Fruit fly (Drosophila melanogaster) whole organism, prepupa: Measurements from ENCODE around the gene CG33700.

ENCODE experiments used
- Blimp-1 ChIP-seq: fragments of 200-800 bp; sonication (Bioruptor generic); optimal IDR thresholded peaks from 3 replicates; lab custom pipeline; 2017; ENCODE audit warnings: missing biosample characterization, missing genetic modification characterization, mild to moderate bottlenecking, moderate library complexity, missing genetic modification reagents
- CG10631 ChIP-seq: fragments of 200-800 bp; sonication (Bioruptor generic); optimal IDR thresholded peaks from 2 replicates; lab custom pipeline; 2016; ENCODE audit warnings: missing biosample characterization, missing genetic modification characterization
- CG10669 ChIP-seq: fragments of 200-800 bp; sonication (Bioruptor generic); optimal IDR thresholded peaks from 3 replicates; lab custom pipeline; 2018; ENCODE audit warnings: missing biosample characterization, mild to moderate bottlenecking, missing genetic modification characterization, moderate library complexity
- CG11902 ChIP-seq: fragments of 200-800 bp; sonication (Bioruptor generic); optimal IDR thresholded peaks from 3 replicates; lab custom pipeline; 2016; ENCODE audit warnings: missing biosample characterization, missing genetic modification characterization
- CG15336 ChIP-seq: fragments of 200-800 bp; sonication (Bioruptor generic); IDR thresholded peaks from 2 replicates; pipeline ENCODE4 v1.3.6; 2022; ENCODE audit warnings: missing biosample characterization, missing genetic modification characterization
- CG1621 ChIP-seq: fragments of 200-800 bp; sonication (Bioruptor generic); optimal IDR thresholded peaks from 3 replicates; lab custom pipeline; 2018; ENCODE audit warnings: missing biosample characterization, mild to moderate bottlenecking, missing genetic modification characterization
- CG16779 ChIP-seq: fragments of 200-800 bp; sonication (Bioruptor generic); optimal IDR thresholded peaks from 3 replicates; lab custom pipeline; 2017; ENCODE audit warnings: missing biosample characterization, mild to moderate bottlenecking, missing genetic modification characterization
- CG31627 ChIP-seq: fragments of 200-800 bp; sonication (Bioruptor generic); optimal IDR thresholded peaks from 3 replicates; lab custom pipeline; 2016; ENCODE audit warnings: missing biosample characterization, missing genetic modification characterization
- CG32006 ChIP-seq: fragments of 200-800 bp; sonication (Bioruptor generic); optimal IDR thresholded peaks from 3 replicates; lab custom pipeline; 2017; ENCODE audit warnings: missing biosample characterization, mild to moderate bottlenecking, missing genetic modification characterization
- CG34406 ChIP-seq: fragments of 200-800 bp; sonication (Bioruptor generic); optimal IDR thresholded peaks from 3 replicates; lab custom pipeline; 2016; ENCODE audit warnings: missing biosample characterization, missing genetic modification characterization
- CG4318 ChIP-seq: fragments of 200-800 bp; sonication (Bioruptor generic); optimal IDR thresholded peaks from 3 replicates; lab custom pipeline; 2017; ENCODE audit warnings: missing biosample characterization, mild to moderate bottlenecking, missing genetic modification characterization
- CG6163 ChIP-seq: fragments of 200-800 bp; sonication (Bioruptor generic); IDR thresholded peaks from 3 replicates; pipeline ENCODE4 v1.3.6; 2022; ENCODE audit warnings: missing biosample characterization, missing genetic modification characterization
- CG6792 ChIP-seq: fragments of 200-800 bp; sonication (Bioruptor generic); optimal IDR thresholded peaks from 3 replicates; lab custom pipeline; 2016; ENCODE audit warnings: missing biosample characterization, missing genetic modification characterization
- CG6854 ChIP-seq: fragments of 200-800 bp; sonication (Bioruptor generic); optimal IDR thresholded peaks from 2 replicates; lab custom pipeline; 2017; ENCODE audit warnings: missing biosample characterization, mild to moderate bottlenecking, missing genetic modification characterization
- CG7368 ChIP-seq: fragments of 200-800 bp; sonication (Bioruptor generic); optimal IDR thresholded peaks from 3 replicates; lab custom pipeline; 2016; ENCODE audit warnings: missing biosample characterization, missing genetic modification characterization
- CG8119 ChIP-seq: fragments of 200-800 bp; sonication (Bioruptor generic); IDR thresholded peaks from 3 replicates; pipeline ENCODE4 v1.3.6; 2022; ENCODE audit warnings: missing biosample characterization, missing genetic modification characterization
- CG8319 ChIP-seq: fragments of 200-800 bp; sonication (Bioruptor generic); optimal IDR thresholded peaks from 3 replicates; lab custom pipeline; 2016; ENCODE audit warnings: missing biosample characterization, missing genetic modification characterization
- CG8632 ChIP-seq: fragments of 200-800 bp; sonication (Bioruptor generic); optimal IDR thresholded peaks from 3 replicates; lab custom pipeline; 2016; ENCODE audit warnings: missing biosample characterization, missing genetic modification characterization
- CG9139 ChIP-seq: fragments of 200-800 bp; sonication (Bioruptor generic); optimal IDR thresholded peaks from 3 replicates; lab custom pipeline; 2017; ENCODE audit warnings: missing biosample characterization, mild to moderate bottlenecking, missing genetic modification characterization
- Eip75B ChIP-seq: fragments of 200-800 bp; sonication (Bioruptor generic); optimal IDR thresholded peaks from 3 replicates; lab custom pipeline; 2016; ENCODE audit warnings: missing biosample characterization, missing genetic modification characterization
- Eip78C ChIP-seq: fragments of 200-800 bp; sonication (Bioruptor generic); peaks from one replicate; lab custom pipeline; 2016; ENCODE audit warnings: missing biosample characterization, missing genetic modification characterization
- Eip93F ChIP-seq: fragments of 200-800 bp; sonication (Bioruptor generic); optimal IDR thresholded peaks from 2 replicates; lab custom pipeline; 2016; ENCODE audit warnings: missing biosample characterization, mild to moderate bottlenecking, missing genetic modification characterization
- Ets21C ChIP-seq: fragments of 200-800 bp; sonication (Bioruptor generic); optimal IDR thresholded peaks from 3 replicates; lab custom pipeline; 2016; ENCODE audit warnings: missing biosample characterization, missing genetic modification characterization
- Ets96B ChIP-seq: fragments of 200-800 bp; optimal IDR thresholded peaks from 2 replicates; lab custom pipeline; 2019; ENCODE audit warnings: missing biosample characterization, mild to moderate bottlenecking, missing genetic modification characterization, moderate library complexity
- Gug ChIP-seq: fragments of 200-800 bp; sonication (Bioruptor generic); IDR thresholded peaks from 2 replicates; pipeline ENCODE4 v1.3.6; 2022; ENCODE audit warnings: missing biosample characterization, missing genetic modification characterization
- Hr38 ChIP-seq: sonication (Bioruptor generic); optimal IDR thresholded peaks from 2 replicates; lab custom pipeline; 2016; ENCODE audit warnings: missing biosample characterization, missing genetic modification characterization
- Hr39 ChIP-seq: fragments of 200-800 bp; sonication (Bioruptor generic); optimal IDR thresholded peaks from 2 replicates; lab custom pipeline; 2016; ENCODE audit warnings: missing biosample characterization, missing genetic modification characterization
- Hr4 ChIP-seq: fragments of 200-800 bp; sonication (Bioruptor generic); optimal IDR thresholded peaks from 3 replicates; lab custom pipeline; 2016; ENCODE audit warnings: missing biosample characterization, missing genetic modification characterization
- Lpt ChIP-seq: fragments of 200-800 bp; sonication (Bioruptor generic); optimal IDR thresholded peaks from 3 replicates; lab custom pipeline; 2016; ENCODE audit warnings: missing biosample characterization, missing genetic modification characterization
- Met ChIP-seq: fragments of 200-800 bp; sonication (Bioruptor generic); optimal IDR thresholded peaks from 3 replicates; lab custom pipeline; 2016; ENCODE audit warnings: missing biosample characterization, missing genetic modification characterization
- Sox102F ChIP-seq: fragments of 200-800 bp; sonication (Bioruptor generic); optimal IDR thresholded peaks from 2 replicates; lab custom pipeline; 2016; ENCODE audit warnings: missing biosample characterization, mild to moderate bottlenecking, missing genetic modification characterization
- Sox14 ChIP-seq: fragments of 200-800 bp; sonication (Bioruptor generic); optimal IDR thresholded peaks from 3 replicates; lab custom pipeline; 2016; ENCODE audit warnings: missing biosample characterization, missing genetic modification characterization
- Sox15 ChIP-seq: fragments of 200-800 bp; sonication (Bioruptor generic); optimal IDR thresholded peaks from 3 replicates; lab custom pipeline; 2016; ENCODE audit warnings: missing biosample characterization, missing genetic modification characterization
- achi ChIP-seq: fragments of 200-800 bp; sonication (Bioruptor generic); optimal IDR thresholded peaks from 3 replicates; lab custom pipeline; 2016; ENCODE audit warnings: missing biosample characterization, missing genetic modification characterization
- acj6 ChIP-seq: fragments of 200-800 bp; sonication (Bioruptor generic); optimal IDR thresholded peaks from 3 replicates; lab custom pipeline; 2016; ENCODE audit warnings: missing biosample characterization, missing genetic modification characterization
- cyc ChIP-seq: fragments of 200-800 bp; sonication (Bioruptor generic); optimal IDR thresholded peaks from 3 replicates; lab custom pipeline; 2016; ENCODE audit warnings: missing biosample characterization, missing genetic modification characterization
- dac ChIP-seq: fragments of 200-800 bp; sonication (Bioruptor generic); optimal IDR thresholded peaks from 2 replicates; lab custom pipeline; 2017; ENCODE audit warnings: missing biosample characterization, mild to moderate bottlenecking, missing genetic modification characterization
- dsx ChIP-seq: fragments of 200-800 bp; optimal IDR thresholded peaks from 3 replicates; lab custom pipeline; 2019; ENCODE audit warnings: missing biosample characterization, mild to moderate bottlenecking, missing genetic modification characterization, moderate library complexity; ENCODE audit not compliant: poor library complexity, severe bottlenecking
- eg ChIP-seq: fragments of 200-800 bp; sonication (Bioruptor generic); IDR thresholded peaks from 3 replicates; pipeline ENCODE4 v1.3.6; 2022; ENCODE audit warnings: missing biosample characterization, missing genetic modification characterization
- esn ChIP-seq: fragments of 200-800 bp; sonication (Bioruptor generic); optimal IDR thresholded peaks from 2 replicates; lab custom pipeline; 2016; ENCODE audit warnings: missing biosample characterization, mild to moderate bottlenecking, missing genetic modification characterization, moderate library complexity
- fd85E ChIP-seq: fragments of 200-800 bp; sonication (Bioruptor generic); optimal IDR thresholded peaks from 3 replicates; lab custom pipeline; 2016; ENCODE audit warnings: missing biosample characterization, missing genetic modification characterization
- fkh ChIP-seq: fragments of 200-800 bp; sonication (Bioruptor generic); optimal IDR thresholded peaks from 3 replicates; lab custom pipeline; 2017; ENCODE audit warnings: missing biosample characterization, mild to moderate bottlenecking, missing genetic modification characterization, moderate library complexity
- net ChIP-seq: fragments of 200-800 bp; sonication (Bioruptor generic); optimal IDR thresholded peaks from 3 replicates; lab custom pipeline; 2016; ENCODE audit warnings: missing biosample characterization, missing genetic modification characterization
- pdm3 ChIP-seq: fragments of 200-800 bp; sonication (Bioruptor generic); optimal IDR thresholded peaks from 3 replicates; lab custom pipeline; 2016; ENCODE audit warnings: missing biosample characterization, missing genetic modification characterization
- spab ChIP-seq: fragments of 200-800 bp; sonication (Bioruptor generic); optimal IDR thresholded peaks from 2 replicates; lab custom pipeline; 2017; ENCODE audit warnings: missing biosample characterization, mild to moderate bottlenecking, missing genetic modification characterization, missing genetic modification reagents
- ss ChIP-seq, 2 experiments: fragments of 200-800 bp; sonication (Bioruptor generic); optimal IDR thresholded peaks; 2 replicates in 1 of 2; 3 replicates in 1 of 2; lab custom pipeline; 2017 to 2018; ENCODE audit warnings: mild to moderate bottlenecking in 2 of 2, missing biosample characterization in 2 of 2, missing genetic modification characterization in 2 of 2, moderate library complexity in 1 of 2
- svp ChIP-seq: fragments of 200-800 bp; sonication (Bioruptor generic); peaks from one replicate; lab custom pipeline; 2016; ENCODE audit warnings: missing biosample characterization, missing genetic modification characterization
- topi ChIP-seq: fragments of 200-800 bp; sonication (Bioruptor generic); optimal IDR thresholded peaks from 3 replicates; lab custom pipeline; 2016; ENCODE audit warnings: missing biosample characterization, missing genetic modification characterization

Gene CG33700

DNA sequence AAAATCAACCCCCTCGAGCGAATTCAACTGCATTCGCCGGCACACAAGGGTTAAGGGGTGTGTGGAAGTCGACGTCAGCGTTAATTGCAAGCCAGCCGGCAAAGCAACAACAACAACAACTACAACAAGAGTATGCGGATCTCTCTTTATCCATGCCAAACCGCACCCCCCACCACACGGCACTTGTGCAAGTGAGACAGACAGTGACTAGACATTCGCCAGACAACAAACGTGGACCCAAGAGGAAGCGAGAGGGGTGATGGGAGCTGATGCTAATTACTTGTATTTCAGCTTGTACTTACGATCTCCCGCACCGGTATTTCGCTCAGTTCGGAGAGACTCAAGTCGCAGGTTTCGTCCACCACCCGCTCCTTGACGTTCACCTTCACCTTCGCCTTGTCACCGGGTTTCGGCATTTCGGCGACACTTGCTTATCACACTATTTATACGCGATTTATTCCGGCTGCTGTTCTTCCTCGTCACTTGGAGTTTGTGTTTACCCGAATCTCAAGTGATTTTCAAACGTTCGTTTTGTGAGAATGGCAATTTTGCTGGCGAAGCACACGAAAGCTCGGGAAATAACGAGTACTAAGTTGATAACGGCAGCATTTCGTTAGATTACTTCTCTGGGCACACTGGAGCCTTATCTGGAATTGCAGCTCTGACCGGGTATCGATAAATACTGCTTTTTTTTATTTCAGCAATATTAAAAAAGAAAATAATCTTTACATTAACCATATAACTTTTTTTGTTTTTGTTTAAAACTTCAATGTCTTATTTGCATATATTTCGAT is 16.1 kb downstream of the CG33700 start, which contains the start of gene CG3408 (continued):
- TF ChIP-seq CG7368 (GFP tag; lab: Kevin White, UChicago): no peak
- TF ChIP-seq ss (GFP tag; optimal IDR thresholded peaks at IDR 0.05; lab: Kevin White, UChicago): peak; percentile 2 to 50
- TF ChIP-seq eg: no peak
- TF ChIP-seq CG32006: no peak
- TF ChIP-seq Hr38: no peak
- peak; percentile 2 for TF ChIP-seq esn
- TF ChIP-seq CG6854 (GFP tag; lab: Kevin White, UChicago): no peak
- TF ChIP-seq CG6163 (GFP tag; lab: Robert Waterston, UW): peak; percentile 59; the same call in 2 of the 3 replicates
- no peak for TF ChIP-seq CG31627
- TF ChIP-seq CG34406: no peak
- no peak for TF ChIP-seq Sox15
- TF ChIP-seq spab: no peak
- no peak for TF ChIP-seq CG4318 (GFP tag; lab: Kevin White, UChicago)
- TF ChIP-seq achi (GFP tag; lab: Kevin White, UChicago): no peak
- TF ChIP-seq Sox14 (GFP tag; lab: Kevin White, UChicago): peak; percentile 15
- peak; percentile 27 for TF ChIP-seq CG16779
- TF ChIP-seq Hr4 (GFP tag; lab: Kevin White, UChicago): no peak
- TF ChIP-seq cyc: peak; percentile 0
- peak; percentile 1 for TF ChIP-seq CG1621 (tag; lab: Kevin White, UChicago)
- no peak for TF ChIP-seq CG8119 (GFP tag; lab: Robert Waterston, UW)
- no peak for TF ChIP-seq acj6
- no peak for TF ChIP-seq CG6792 (GFP tag; lab: Kevin White, UChicago)
- TF ChIP-seq svp (GFP tag; lab: Kevin White, UChicago): no peak
- peak; percentile 23 for TF ChIP-seq topi
- TF ChIP-seq Eip75B (GFP tag; lab: Kevin White, UChicago): no peak
- TF ChIP-seq CG11902 (GFP tag; lab: Kevin White, UChicago): no peak
- TF ChIP-seq dsx: peak; percentile 12
- no peak for TF ChIP-seq CG8632 (GFP tag; lab: Kevin White, UChicago)

DNA sequence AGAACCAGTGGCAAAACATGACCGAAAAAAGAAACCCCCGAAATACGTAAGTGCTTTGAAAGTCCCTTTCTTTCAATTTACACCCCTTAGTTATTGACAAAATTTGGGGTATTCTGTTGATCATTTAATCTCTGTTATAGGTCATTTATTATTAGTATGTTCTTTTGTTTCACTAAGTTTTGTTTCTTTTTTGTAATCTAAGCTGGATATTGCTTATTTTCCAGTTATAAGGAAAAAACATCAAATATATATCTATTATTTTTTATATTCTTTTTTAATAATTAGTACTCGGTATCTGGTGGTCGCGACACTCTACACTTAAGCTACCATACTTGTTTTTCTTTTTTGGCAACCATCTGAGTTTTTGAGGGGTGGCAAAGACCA is 16.7 kb downstream of the CG33700 start:
- TF ChIP-seq Hr4 (GFP tag; lab: Kevin White, UChicago) (peak; percentile 51), Sox14 (GFP tag; lab: Kevin White, UChicago) (no peak), dac (GFP tag; lab: Kevin White, UChicago) (no peak), CG6792 (GFP tag; lab: Kevin White, UChicago) (peak; percentile 31), pdm3 (GFP tag; lab: Kevin White, UChicago) (no peak), CG8632 (GFP tag; lab: Kevin White, UChicago) (peak; percentile 37), Lpt (GFP tag; lab: Kevin White, UChicago) (no peak), Ets21C (GFP tag; lab: Kevin White, UChicago) (no peak), eg (no peak), CG34406 (peak; percentile 65), Sox15 (peak; percentile 9), CG15336 (GFP tag; lab: Robert Waterston, UW) (peak; percentile 44; the same call in 1 of the 2 replicates), CG9139 (GFP tag; lab: Kevin White, UChicago) (no peak), net (GFP tag; lab: Kevin White, UChicago) (peak; percentile 16), dsx (no peak), CG16779 (no peak), spab (no peak), CG8119 (GFP tag; lab: Robert Waterston, UW) (peak; percentile 35; the same call in 1 of the 3 replicates), fd85E (GFP tag; lab: Kevin White, UChicago) (no peak), Sox102F (GFP tag; lab: Kevin White, UChicago) (peak; percentile 54), achi (GFP tag; lab: Kevin White, UChicago) (peak; percentile 42), CG10631 (peak; percentile 20), CG8319 (no peak), esn (peak; percentile 79), Met (peak; percentile 63), Eip93F (no peak), Blimp-1 (GFP tag; lab: Kevin White, UChicago) (no peak), Hr38 (no peak), Eip78C (GFP tag; lab: Kevin White, UChicago) (peak; percentile 81), CG11902 (GFP tag; lab: Kevin White, UChicago) (no peak), Ets96B (peak; percentile 52), svp (GFP tag; lab: Kevin White, UChicago) (peak; percentile 77), CG10669 (GFP tag; lab: Kevin White, UChicago) (no peak), Hr39 (GFP tag; lab: Kevin White, UChicago) (no peak), fkh (GFP tag; lab: Kevin White, UChicago) (no peak), Gug (GFP tag; lab: Robert Waterston, UW) (no peak), topi (no peak), ss (GFP tag; optimal IDR thresholded peaks at IDR 0.05; lab: Kevin White, UChicago) (peak in 1 of 2 experiments; percentile 7)
